Worm (Caenorhabditis elegans): Measurements from ENCODE around the gene F07G11.2.

Gene F07G11.2

DNA sequence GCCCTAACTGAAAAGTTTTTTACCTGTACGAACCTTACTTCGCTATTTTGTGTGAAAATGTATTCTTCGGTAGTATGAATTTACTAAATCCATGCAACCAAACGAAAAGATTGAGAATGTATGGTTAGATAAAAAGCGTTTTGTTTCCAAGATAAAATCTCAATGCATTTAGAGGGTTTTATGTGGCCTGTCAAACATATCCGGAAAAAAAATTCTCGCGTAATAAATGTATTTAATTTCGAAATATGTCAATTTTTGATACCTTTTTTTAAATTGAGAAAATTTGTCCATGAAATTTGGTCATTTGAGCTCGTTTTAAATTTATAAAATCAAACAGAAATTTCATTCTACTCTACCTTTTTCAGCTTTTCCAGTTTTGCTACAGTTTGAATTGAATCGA is 9.3 kb upstream of the F07G11.2 start, which contains the start of gene F07G11.4 (continued):
- no peak for TF ChIP-seq chd-7 (tag; optimal IDR thresholded peaks at IDR 0.05)

DNA sequence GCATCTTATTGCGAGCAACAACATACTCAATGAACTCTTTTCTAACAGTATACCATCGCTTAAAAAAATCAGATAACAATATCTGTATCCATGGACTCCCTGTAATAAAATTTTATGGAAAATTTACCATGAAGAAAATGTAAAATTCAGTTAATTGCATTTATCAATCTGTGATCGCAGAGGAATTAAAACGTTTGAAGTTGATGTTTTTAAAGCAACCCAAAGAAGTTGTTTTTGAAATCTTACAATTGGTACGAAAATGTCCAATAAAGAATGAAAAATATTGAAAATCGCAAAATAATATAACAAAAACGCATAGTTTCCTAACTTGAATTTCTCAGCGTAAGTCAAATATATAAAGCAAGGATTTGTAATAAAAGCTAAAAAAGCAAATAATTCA is 7.3 kb upstream of the F07G11.2 start, which contains the start of gene srj-32:
srj-32 (minus strand) TSS at position 101 of the 400 bp plus-strand sequence.
- TF ChIP-seq ztf-18 (tag; optimal IDR thresholded peaks at IDR 0.05) (no peak), ceh-100 (GFP tag; IDR thresholded peaks at IDR 0.05) (no peak), C06A6.2 (GFP tag; conservative IDR thresholded peaks at IDR 0.05) (no peak), zim-3 (tag; optimal IDR thresholded peaks at IDR 0.05) (no peak), Y53G8AR.9 (GFP tag; conservative IDR thresholded peaks at IDR 0.05) (no peak)

DNA sequence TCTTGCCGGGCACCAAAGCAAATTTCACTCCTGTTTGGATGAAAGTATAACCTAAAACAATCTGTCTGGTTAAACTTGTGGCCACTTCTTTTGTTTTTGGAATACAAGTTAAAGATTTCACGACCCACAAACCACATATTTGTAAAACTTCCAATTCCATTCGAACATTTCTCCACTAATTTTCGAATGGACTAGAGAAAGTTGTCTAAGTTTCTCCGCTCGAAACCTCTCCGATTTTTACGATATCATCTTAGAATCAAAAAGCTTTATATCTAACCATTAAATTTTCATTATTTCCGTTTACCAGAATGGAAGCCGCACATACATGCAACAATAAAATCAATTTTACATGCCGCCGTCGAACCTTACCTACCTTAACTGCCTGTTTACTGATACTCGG is 6.1 kb upstream of the F07G11.2 start, which contains the start of gene F07G11.3:
F07G11.3 (plus strand) TSS at position 301 of the 400 bp plus-strand sequence.
- TF ChIP-seq T07F8.4 (tag; optimal IDR thresholded peaks at IDR 0.05) (no peak), nfya-1 (tag; optimal IDR thresholded peaks at IDR 0.05; ENCODE audit: borderline replicate concordance, insufficient read depth) (no peak), nhr-120 (GFP tag; IDR thresholded peaks at IDR 0.05) (no peak), C06A6.2 (GFP tag; conservative IDR thresholded peaks at IDR 0.05) (no peak), ekl-4 (GFP tag; IDR thresholded peaks at IDR 0.05) (no peak), ceh-100 (GFP tag; IDR thresholded peaks at IDR 0.05) (no peak), rcor-1 (GFP tag; IDR thresholded peaks at IDR 0.05) (no peak), hmg-20 (GFP tag; IDR thresholded peaks at IDR 0.05) (no peak), attf-6 (GFP tag; IDR thresholded peaks at IDR 0.05) (no peak)

DNA sequence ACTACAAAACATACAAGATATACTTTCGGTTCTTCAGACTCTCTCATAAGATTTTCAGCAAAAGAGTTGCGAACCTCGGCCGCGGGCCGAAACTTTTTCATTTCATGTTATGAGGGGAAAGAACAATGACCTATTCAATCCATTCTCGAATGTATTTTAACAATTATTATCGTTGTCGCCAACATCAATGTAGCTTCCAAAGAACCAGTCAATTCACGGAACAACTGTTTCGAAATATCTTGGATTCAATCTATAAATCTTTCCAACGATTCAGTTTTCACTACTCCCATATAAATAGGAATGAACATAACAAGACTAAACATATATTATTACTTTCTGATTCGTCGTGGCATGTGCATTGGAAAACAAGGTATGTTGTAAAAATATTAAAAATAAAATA is 2.5 kb downstream of the F07G11.2 start, which contains the start of gene F07G11.1:
F07G11.1 (plus strand) TSS at position 301 of the 400 bp plus-strand sequence.
- TF ChIP-seq hrde-1 (tag; optimal IDR thresholded peaks at IDR 0.05; ENCODE audit: borderline replicate concordance) (no peak), ceh-58 (GFP tag; IDR thresholded peaks at IDR 0.05) (no peak), ceh-79 (tag; optimal IDR thresholded peaks at IDR 0.05) (no peak), lir-1 (GFP tag; conservative IDR thresholded peaks at IDR 0.05) (no peak), Y53G8AR.9 (GFP tag; conservative IDR thresholded peaks at IDR 0.05) (no peak), let-607 (tag; optimal IDR thresholded peaks at IDR 0.05) (no peak), F39B2.1 (GFP tag; IDR thresholded peaks at IDR 0.05) (no peak), rpc-1 (optimal IDR thresholded peaks at IDR 0.05) (no peak), rpc-1 (tag; optimal IDR thresholded peaks at IDR 0.05) (no peak), tbp1 (GFP tag; optimal IDR thresholded peaks at IDR 0.05) (no peak), ekl-4 (GFP tag; IDR thresholded peaks at IDR 0.05) (no peak), F33H1.4 (GFP tag; IDR thresholded peaks at IDR 0.05) (no peak), pbrm-1 (GFP tag; IDR thresholded peaks at IDR 0.05) (no peak), B0019.2 (GFP tag; conservative IDR thresholded peaks at IDR 0.05) (no peak), somi-1 (GFP tag; optimal IDR thresholded peaks at IDR 0.05) (no peak), gei-17 (GFP tag; optimal IDR thresholded peaks at IDR 0.05) (no peak), ztf-3 (GFP tag; optimal IDR thresholded peaks at IDR 0.05) (no peak)

DNA sequence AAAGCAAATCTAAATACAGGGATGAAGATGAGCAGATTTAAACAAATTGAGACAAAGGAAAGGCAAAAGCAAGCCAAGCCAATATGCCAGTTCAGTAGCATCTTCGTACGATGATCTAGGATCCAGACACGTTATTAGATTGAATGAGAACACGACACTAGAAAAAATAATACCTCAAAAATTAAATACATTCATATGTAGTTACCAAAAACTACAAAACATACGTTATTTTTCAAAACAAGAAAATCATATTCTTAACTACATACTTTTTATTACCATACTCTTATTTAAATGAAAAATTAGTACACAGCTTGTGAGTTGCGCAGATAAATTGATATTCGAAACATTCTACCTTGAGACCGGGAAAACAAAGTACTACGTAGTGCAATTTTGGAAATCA is 8.6 kb downstream of the F07G11.2 start, which contains the start of gene srx-6:
srx-6 (minus strand) TSS at position 101 of the 400 bp plus-strand sequence.
- TF ChIP-seq ets-4 (GFP tag; optimal IDR thresholded peaks at IDR 0.05), result no peak
- TF ChIP-seq lin-35 (GFP tag; optimal IDR thresholded peaks at IDR 0.05), result no peak

DNA sequence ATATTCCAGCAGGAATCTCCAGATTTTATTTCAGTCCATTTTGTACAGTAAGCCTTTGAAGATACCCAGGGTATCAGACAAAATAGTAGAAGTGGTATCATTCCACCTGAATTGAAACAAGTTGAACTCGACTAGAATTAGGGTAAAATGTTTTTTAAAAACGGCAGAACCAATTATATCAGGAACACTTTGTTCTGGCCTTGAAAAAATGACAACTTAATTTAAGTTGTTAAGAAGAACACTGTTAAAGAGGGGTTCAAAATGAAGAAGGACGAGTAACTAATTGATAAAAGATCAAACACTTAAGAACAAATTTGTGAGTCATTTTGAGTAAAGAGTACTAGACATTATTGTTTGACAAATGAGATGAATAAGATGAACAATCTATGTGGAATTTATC is 16.3 kb downstream of the F07G11.2 start, which contains the start of gene lmd-4:
lmd-4 (minus strand) TSS at position 101 of the 400 bp plus-strand sequence.
- TF ChIP-seq dpl-1 (GFP tag; optimal IDR thresholded peaks at IDR 0.05) (no peak), ccch-3 (GFP tag; optimal IDR thresholded peaks at IDR 0.05) (no peak), ceh-40 (GFP tag; IDR thresholded peaks at IDR 0.05) (no peak), ekl-4 (GFP tag; IDR thresholded peaks at IDR 0.05) (no peak), madf-6 (GFP tag; IDR thresholded peaks at IDR 0.05) (no peak), snpc-1.1 (tag; optimal IDR thresholded peaks at IDR 0.05; ENCODE audit: insufficient read depth) (no peak), Y79H2A.3 (GFP tag; conservative IDR thresholded peaks at IDR 0.05) (no peak), lir-1 (GFP tag; conservative IDR thresholded peaks at IDR 0.05) (no peak), Y67H2A.10 (GFP tag; conservative IDR thresholded peaks at IDR 0.05) (no peak), cebp-2 (GFP tag; IDR thresholded peaks at IDR 0.05) (no peak), snpc-3.4 (tag; optimal IDR thresholded peaks at IDR 0.05) (no peak), nfyb-1 (GFP tag; IDR thresholded peaks at IDR 0.05) (no peak), him-1 (tag; optimal IDR thresholded peaks at IDR 0.05) (no peak)
